Worm (Caenorhabditis elegans): ENCODE measurements around the gene srb-11.

- TF ChIP-seq ztf-29 (GFP tag; IDR thresholded peaks at IDR 0.05) (no peak), klf-2 (GFP tag; conservative IDR thresholded peaks at IDR 0.05) (no peak)
Observed at ce11 chrIII:6471451-6471850, 21.3 kb downstream of the srb-11 start, which contains the start of gene wht-6.

Measured in whole organism, midembryonic.